Fruit fly (Drosophila melanogaster) whole organism, embryonic: ENCODE measurements around the gene CG12948.

Source experiments
- Aef1 ChIP-seq: fragments of 200-800 bp; sonication (Bioruptor generic); IDR thresholded peaks from 3 replicates; pipeline ENCODE4 v1.3.6; 2022; ENCODE audit warnings: missing biosample characterization, missing genetic modification characterization
- CG10321 ChIP-seq: fragments of 200-800 bp; sonication (Bioruptor generic); IDR thresholded peaks from 2 replicates; pipeline ENCODE4 v1.3.6; 2022; ENCODE audit warnings: missing biosample characterization, missing genetic modification characterization
- CG11093 ChIP-seq: fragments of 200-800 bp; sonication (Bioruptor generic); IDR thresholded peaks from 3 replicates; pipeline ENCODE4 v1.3.6; 2022; ENCODE audit warnings: missing biosample characterization, missing genetic modification characterization
- CG12219 ChIP-seq: fragments of 200-800 bp; sonication (Bioruptor generic); optimal IDR thresholded peaks from 3 replicates; lab custom pipeline; 2018; ENCODE audit warnings: missing biosample characterization, mild to moderate bottlenecking, missing genetic modification characterization
- CG12299 ChIP-seq: fragments of 200-800 bp; sonication (Bioruptor generic); optimal IDR thresholded peaks from 2 replicates; lab custom pipeline; 2018; ENCODE audit warnings: missing biosample characterization, mild to moderate bottlenecking, missing genetic modification characterization
- CG13287 ChIP-seq: fragments of 200-800 bp; sonication (Bioruptor generic); IDR thresholded peaks from 2 replicates; pipeline ENCODE4 v1.3.6; 2022; ENCODE audit warnings: missing biosample characterization, missing genetic modification characterization; ENCODE audit not compliant: partially characterized antibody
- CG14014 ChIP-seq: fragments of 200-800 bp; sonication (Bioruptor generic); IDR thresholded peaks from 2 replicates; pipeline ENCODE4 v1.3.6; 2022; ENCODE audit warnings: missing biosample characterization, missing genetic modification characterization
- CG15073 ChIP-seq: fragments of 200-800 bp; sonication (Bioruptor generic); optimal IDR thresholded peaks from 2 replicates; lab custom pipeline; 2016; ENCODE audit warnings: missing biosample characterization, missing genetic modification characterization
- CG17829 ChIP-seq: fragments of 200-800 bp; optimal IDR thresholded peaks from 2 replicates; lab custom pipeline; 2019; ENCODE audit warnings: missing biosample characterization, mild to moderate bottlenecking, missing genetic modification characterization, moderate library complexity
- CG2129 ChIP-seq: fragments of 200-800 bp; sonication (Bioruptor generic); IDR thresholded peaks from 2 replicates; pipeline ENCODE4 v1.3.6; 2022; ENCODE audit warnings: missing biosample characterization, missing genetic modification characterization; ENCODE audit not compliant: partially characterized antibody
- CG30020 ChIP-seq: fragments of 200-800 bp; optimal IDR thresholded peaks from 2 replicates; lab custom pipeline; 2019; ENCODE audit warnings: missing biosample characterization, mild to moderate bottlenecking, missing genetic modification characterization, moderate library complexity
- CG34224 ChIP-seq: fragments of 200-800 bp; sonication (Bioruptor generic); IDR thresholded peaks from 3 replicates; pipeline ENCODE4 v1.3.6; 2022; ENCODE audit warnings: missing biosample characterization, missing genetic modification characterization; ENCODE audit not compliant: partially characterized antibody
- CG3838 ChIP-seq: fragments of 200-800 bp; sonication (Bioruptor generic); optimal IDR thresholded peaks from 3 replicates; lab custom pipeline; 2016; ENCODE audit warnings: missing biosample characterization, missing genetic modification characterization
- CG4282 ChIP-seq: fragments of 200-800 bp; sonication (Bioruptor generic); optimal IDR thresholded peaks from 2 replicates; lab custom pipeline; 2016; ENCODE audit warnings: missing biosample characterization, missing genetic modification characterization
- CG43689 ChIP-seq: fragments of 200-800 bp; sonication (Bioruptor generic); IDR thresholded peaks from 2 replicates; pipeline ENCODE4 v1.3.6; 2022; ENCODE audit warnings: missing biosample characterization, missing genetic modification characterization
- CG5180 ChIP-seq: fragments of 200-800 bp; sonication (Bioruptor generic); optimal IDR thresholded peaks from 3 replicates; lab custom pipeline; 2017; ENCODE audit warnings: missing biosample characterization, missing genetic modification characterization, mild to moderate bottlenecking, moderate library complexity, missing genetic modification reagents
- CG6654 ChIP-seq: fragments of 200-800 bp; sonication (Bioruptor generic); optimal IDR thresholded peaks from 2 replicates; lab custom pipeline; 2017; ENCODE audit warnings: missing biosample characterization, mild to moderate bottlenecking, missing genetic modification characterization
- CG7963 ChIP-seq: fragments of 200-800 bp; sonication (Bioruptor generic); IDR thresholded peaks from 3 replicates; pipeline ENCODE4 v1.3.6; 2022; ENCODE audit warnings: missing biosample characterization, missing genetic modification characterization; ENCODE audit not compliant: partially characterized antibody
- CG9932 ChIP-seq: fragments of 200-800 bp; sonication (Bioruptor generic); IDR thresholded peaks from 2 replicates; pipeline ENCODE4 v1.3.6; 2022; ENCODE audit warnings: missing biosample characterization, missing genetic modification characterization
- Dref ChIP-seq: fragments of 200-800 bp; sonication (Bioruptor generic); IDR thresholded peaks from 2 replicates; pipeline ENCODE4 v1.3.6; 2022; ENCODE audit warnings: missing biosample characterization, missing genetic modification characterization
- E2f2 ChIP-seq: fragments of 200-800 bp; sonication (Bioruptor generic); IDR thresholded peaks from 2 replicates; pipeline ENCODE4 v1.3.6; 2022; ENCODE audit warnings: missing biosample characterization, missing genetic modification characterization
- Fer3 ChIP-seq: fragments of 200-800 bp; sonication (Bioruptor generic); optimal IDR thresholded peaks from 2 replicates; lab custom pipeline; 2018; ENCODE audit warnings: missing biosample characterization, mild to moderate bottlenecking, missing genetic modification characterization, moderate library complexity
- Gug ChIP-seq: fragments of 200-800 bp; sonication (Bioruptor generic); IDR thresholded peaks from 4 replicates; pipeline ENCODE4 v1.3.6; 2022; ENCODE audit warnings: missing biosample characterization, missing genetic modification characterization
- HLH3B ChIP-seq: fragments of 200-800 bp; sonication (Bioruptor generic); IDR thresholded peaks from 2 replicates; pipeline ENCODE4 v1.3.6; 2022; ENCODE audit warnings: missing biosample characterization, missing genetic modification characterization
- HLH54F ChIP-seq: fragments of 200-800 bp; sonication (Bioruptor generic); optimal IDR thresholded peaks from 3 replicates; lab custom pipeline; 2016; ENCODE audit warnings: missing biosample characterization, missing genetic modification characterization
- Max ChIP-seq: fragments of 200-800 bp; sonication (Bioruptor generic); optimal IDR thresholded peaks from 2 replicates; lab custom pipeline; 2016; ENCODE audit warnings: missing biosample characterization, mild to moderate bottlenecking, missing genetic modification characterization
- Oaz ChIP-seq: fragments of 200-800 bp; sonication (Bioruptor generic); IDR thresholded peaks from 2 replicates; pipeline ENCODE4 v1.3.6; 2022; ENCODE audit warnings: missing biosample characterization, missing genetic modification characterization
- PHDP ChIP-seq: fragments of 200-800 bp; sonication (Bioruptor generic); optimal IDR thresholded peaks from 3 replicates; lab custom pipeline; 2018; ENCODE audit warnings: missing biosample characterization, mild to moderate bottlenecking, missing genetic modification characterization, moderate library complexity
- Side ChIP-seq: fragments of 200-800 bp; sonication (Bioruptor generic); optimal IDR thresholded peaks from 2 replicates; lab custom pipeline; 2016; ENCODE audit warnings: missing biosample characterization, missing genetic modification characterization
- Usf ChIP-seq: fragments of 200-800 bp; sonication (Bioruptor generic); optimal IDR thresholded peaks from 2 replicates; lab custom pipeline; 2017; ENCODE audit warnings: missing genotype, missing biosample characterization, missing genetic modification characterization
- cato ChIP-seq: fragments of 200-800 bp; sonication (Bioruptor generic); optimal IDR thresholded peaks from 2 replicates; lab custom pipeline; 2016; ENCODE audit warnings: missing biosample characterization, missing genetic modification characterization, borderline replicate concordance
- danr ChIP-seq: fragments of 200-800 bp; sonication (Bioruptor generic); IDR thresholded peaks from 2 replicates; pipeline ENCODE4 v1.3.6; 2022; ENCODE audit warnings: missing biosample characterization, missing genetic modification characterization
- dmrt99B ChIP-seq: fragments of 200-800 bp; sonication (Bioruptor generic); optimal IDR thresholded peaks from 2 replicates; lab custom pipeline; 2018; ENCODE audit warnings: missing biosample characterization, mild to moderate bottlenecking, missing genetic modification characterization, moderate library complexity
- ems ChIP-seq: fragments of 200-800 bp; sonication (Bioruptor generic); optimal IDR thresholded peaks from 3 replicates; lab custom pipeline; 2016; ENCODE audit warnings: missing biosample characterization, missing genetic modification characterization
- ewg ChIP-seq: fragments of 200-800 bp; sonication (Bioruptor generic); optimal IDR thresholded peaks from 3 replicates; lab custom pipeline; 2017; ENCODE audit warnings: mild to moderate bottlenecking, missing biosample characterization, missing genetic modification reagents, missing genetic modification characterization
- ftz-f1 ChIP-seq: fragments of 200-800 bp; sonication (Bioruptor generic); optimal IDR thresholded peaks from 2 replicates; lab custom pipeline; 2016; ENCODE audit warnings: missing biosample characterization, missing genetic modification characterization
- fu2 ChIP-seq: fragments of 200-800 bp; sonication (Bioruptor generic); optimal IDR thresholded peaks from 2 replicates; lab custom pipeline; 2016; ENCODE audit warnings: missing biosample characterization, missing genetic modification characterization
- gcm2 ChIP-seq: fragments of 200-800 bp; sonication (Bioruptor generic); optimal IDR thresholded peaks from 2 replicates; lab custom pipeline; 2016; ENCODE audit warnings: missing biosample characterization, missing genetic modification characterization
- jigr1 ChIP-seq: fragments of 200-800 bp; sonication (Bioruptor generic); IDR thresholded peaks from 3 replicates; pipeline ENCODE4 v1.3.6; 2022; ENCODE audit warnings: missing biosample characterization, missing genetic modification characterization
- kni ChIP-seq: fragments of 200-800 bp; sonication (Bioruptor generic); optimal IDR thresholded peaks from 3 replicates; lab custom pipeline; 2017; ENCODE audit warnings: mild to moderate bottlenecking, missing biosample characterization, missing genetic modification reagents, missing genetic modification characterization
- mld ChIP-seq: fragments of 200-800 bp; sonication (Bioruptor generic); IDR thresholded peaks from 3 replicates; pipeline ENCODE4 v1.3.6; 2022; ENCODE audit warnings: missing biosample characterization, missing genetic modification characterization; ENCODE audit not compliant: partially characterized antibody
- pan ChIP-seq, 4 experiments: fragments of >200 bp in 3 of 4; fragments of 200-800 bp in 1 of 4; sonication (Bioruptor generic) in 1 of 4; optimal IDR thresholded peaks in 3 of 4; IDR thresholded peaks in 1 of 4; 2 replicates each; pipeline versions ENCODE4 v1.3.6 to Lab custom; 2017 to 2022; ENCODE audit warnings: missing biosample characterization in 2 of 4, missing genetic modification characterization in 2 of 4, mixed read lengths in 1 of 4
- pita ChIP-seq: fragments of 200-800 bp; sonication (Bioruptor generic); optimal IDR thresholded peaks from 2 replicates; lab custom pipeline; 2017; ENCODE audit warnings: missing biosample characterization, mild to moderate bottlenecking, missing genetic modification characterization
- rib ChIP-seq: fragments of 200-800 bp; sonication (Bioruptor generic); IDR thresholded peaks from 2 replicates; pipeline ENCODE4 v1.3.6; 2022; ENCODE audit warnings: missing biosample characterization, missing genetic modification characterization
- sd ChIP-seq: fragments of 200-800 bp; sonication (Bioruptor generic); optimal IDR thresholded peaks from 3 replicates; lab custom pipeline; 2018; ENCODE audit warnings: missing biosample characterization, mild to moderate bottlenecking, missing genetic modification characterization, moderate library complexity
- sima ChIP-seq: fragments of 200-800 bp; sonication (Bioruptor generic); optimal IDR thresholded peaks from 2 replicates; lab custom pipeline; 2016; ENCODE audit warnings: missing biosample characterization, missing genetic modification characterization
- sisA ChIP-seq: fragments of 200-800 bp; sonication (Bioruptor generic); IDR thresholded peaks from 2 replicates; pipeline ENCODE4 v1.3.6; 2022; ENCODE audit warnings: missing biosample characterization, missing genetic modification characterization
- sr ChIP-seq: fragments of 200-800 bp; sonication (Bioruptor generic); IDR thresholded peaks from 3 replicates; pipeline ENCODE4 v1.3.6; 2022; ENCODE audit warnings: missing biosample characterization, missing genetic modification characterization
- stc ChIP-seq: fragments of 200-800 bp; sonication (Bioruptor generic); IDR thresholded peaks from 2 replicates; pipeline ENCODE4 v1.3.6; 2022; ENCODE audit warnings: missing biosample characterization, missing genetic modification characterization
- tgo ChIP-seq: fragments of 200-800 bp; sonication (Bioruptor generic); IDR thresholded peaks from 3 replicates; pipeline ENCODE4 v1.3.6; 2022; ENCODE audit warnings: missing biosample characterization, missing genetic modification characterization
- tin ChIP-seq: fragments of 200-800 bp; sonication (Bioruptor generic); optimal IDR thresholded peaks from 3 replicates; lab custom pipeline; 2016; ENCODE audit warnings: missing biosample characterization, missing genetic modification characterization
- unpg ChIP-seq: fragments of 200-800 bp; sonication (Bioruptor generic); optimal IDR thresholded peaks from 3 replicates; lab custom pipeline; 2018; ENCODE audit warnings: missing biosample characterization, mild to moderate bottlenecking, missing genetic modification characterization, moderate library complexity

Gene CG12948

DNA sequence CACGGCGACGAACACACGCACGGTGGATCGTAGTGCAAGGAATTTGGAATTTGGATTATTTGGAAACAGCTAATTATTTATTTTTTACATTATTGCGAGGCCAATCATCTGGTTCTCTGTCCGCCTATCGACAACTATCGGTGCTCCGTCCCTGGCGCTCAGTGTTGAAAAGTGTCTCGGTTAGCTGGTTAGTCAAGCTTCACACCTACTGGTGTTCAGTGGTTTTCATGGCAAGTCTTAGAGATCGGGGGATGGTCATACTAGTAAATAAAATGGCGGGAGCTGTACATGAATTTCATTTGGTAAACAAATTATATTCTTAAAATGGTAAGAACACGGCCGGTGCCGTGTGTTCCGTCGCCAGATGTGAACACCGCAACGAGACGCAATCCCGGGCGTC is 36.7 kb downstream of the CG12948 start, which contains the start of the genes trbd and dmt (continued):
- peak; percentile 83 for TF ChIP-seq pita (GFP tag; lab: Kevin White, UChicago)
- no peak for TF ChIP-seq Dref
- TF ChIP-seq CG17829 (tag; lab: Kevin White, UChicago): no peak
- no peak for TF ChIP-seq CG30020 (tag; lab: Kevin White, UChicago)
- TF ChIP-seq danr (GFP tag; lab: Robert Waterston, UW): no peak
- no peak for TF ChIP-seq pan (optimal IDR thresholded peaks at IDR 0.05; lab: Kevin White, UChicago)
- TF ChIP-seq pan (GFP tag; optimal IDR thresholded peaks at IDR 0.05 in 1 of 2, IDR thresholded peaks at IDR 0.05 in 1 of 2): no peak
- no peak for TF ChIP-seq E2f2
- no peak for TF ChIP-seq CG43689 (GFP tag; lab: Robert Waterston, UW)
- peak; percentile 24 for TF ChIP-seq sima (GFP tag; lab: Kevin White, UChicago)
- TF ChIP-seq unpg: no peak
- TF ChIP-seq ewg (GFP tag; lab: Kevin White, UChicago): no peak
- peak; percentile 97 for TF ChIP-seq ftz-f1 (GFP tag; lab: Kevin White, UChicago)
- TF ChIP-seq Max (GFP tag; lab: Kevin White, UChicago): peak; percentile 28
- no peak for TF ChIP-seq sd
- no peak for TF ChIP-seq CG12219 (GFP tag; lab: Kevin White, UChicago)
- no peak for TF ChIP-seq cato (GFP tag; lab: Kevin White, UChicago)
- TF ChIP-seq sisA (GFP tag; lab: Robert Waterston, UW): no peak
- TF ChIP-seq sr (GFP tag; lab: Robert Waterston, UW): no peak
- no peak for TF ChIP-seq Aef1
- no peak for TF ChIP-seq CG13287 (GFP tag; lab: Robert Waterston, UW)
- TF ChIP-seq CG10321 (GFP tag; lab: Robert Waterston, UW): no peak
- no peak for TF ChIP-seq Gug (GFP tag; lab: Robert Waterston, UW)
- no peak for TF ChIP-seq stc (GFP tag; lab: Robert Waterston, UW)
- no peak for TF ChIP-seq tgo (GFP tag; lab: Robert Waterston, UW)
- no peak for TF ChIP-seq mld
- TF ChIP-seq CG11093 (GFP tag; lab: Robert Waterston, UW): no peak
- no peak for TF ChIP-seq CG34224 (GFP tag; lab: Robert Waterston, UW)
- TF ChIP-seq CG5180 (GFP tag; lab: Kevin White, UChicago): no peak
- TF ChIP-seq CG9932 (GFP tag; lab: Robert Waterston, UW): no peak
- no peak for TF ChIP-seq jigr1 (GFP tag; lab: Robert Waterston, UW)
- TF ChIP-seq Usf: no peak
- no peak for TF ChIP-seq rib (GFP tag; lab: Robert Waterston, UW)
- TF ChIP-seq CG14014 (GFP tag; lab: Robert Waterston, UW): no peak
- TF ChIP-seq fu2: peak; percentile 68
- no peak for TF ChIP-seq CG12299 (tag; lab: Kevin White, UChicago)
- TF ChIP-seq ems (GFP tag; lab: Kevin White, UChicago): peak; percentile 26
- no peak for TF ChIP-seq PHDP (tag; lab: Kevin White, UChicago)
- TF ChIP-seq HLH54F (GFP tag; lab: Kevin White, UChicago): peak; percentile 74
- no peak for TF ChIP-seq HLH3B
- TF ChIP-seq CG7963 (GFP tag; lab: Robert Waterston, UW): no peak
- TF ChIP-seq Oaz (GFP tag; lab: Robert Waterston, UW): no peak
- TF ChIP-seq CG2129 (GFP tag; lab: Robert Waterston, UW): no peak
- peak; percentile 52 for TF ChIP-seq tin (GFP tag; lab: Kevin White, UChicago)
- no peak for TF ChIP-seq CG15073
- no peak for TF ChIP-seq dmrt99B (tag; lab: Kevin White, UChicago)
- no peak for TF ChIP-seq kni (GFP tag; lab: Kevin White, UChicago)
- TF ChIP-seq gcm2 (GFP tag; lab: Kevin White, UChicago): peak; percentile 21
- TF ChIP-seq CG4282 (GFP tag; lab: Kevin White, UChicago): peak; percentile 57
- no peak for TF ChIP-seq CG6654 (GFP tag; lab: Kevin White, UChicago)
- TF ChIP-seq Side (GFP tag; lab: Kevin White, UChicago): peak; percentile 46
- no peak for TF ChIP-seq Fer3 (tag; lab: Kevin White, UChicago)
- no peak for TF ChIP-seq CG3838 (GFP tag; lab: Kevin White, UChicago)
